Fruit fly (Drosophila melanogaster): ENCODE measurements around the gene CG13949.

The CG13949 gene

dm6 chr2L:903748-904147 lies 48.6 kb downstream of the CG13949 start:
- TF ChIP-seq pad (GFP tag; optimal IDR thresholded peaks at IDR 0.05) (no peak), cnc (optimal IDR thresholded peaks at IDR 0.05) (no peak), Hr96 (GFP tag; optimal IDR thresholded peaks at IDR 0.05) (no peak), CG11617 (GFP tag; optimal IDR thresholded peaks at IDR 0.05) (no peak), CG33017 (tag; optimal IDR thresholded peaks at IDR 0.05) (no peak), CG12768 (GFP tag; optimal IDR thresholded peaks at IDR 0.05) (no peak), tj (GFP tag; optimal IDR thresholded peaks at IDR 0.05) (no peak), bab1 (GFP tag; optimal IDR thresholded peaks at IDR 0.05) (no peak), CG1620 (GFP tag; optimal IDR thresholded peaks at IDR 0.05) (no peak), Clk (GFP tag; optimal IDR thresholded peaks at IDR 0.05) (no peak), CG5204 (GFP tag; optimal IDR thresholded peaks at IDR 0.05) (no peak), kay (GFP tag; ENCODE audit: borderline replicate concordance) (no peak), toe (GFP tag; optimal IDR thresholded peaks at IDR 0.05) (no peak), CG14711 (tag; optimal IDR thresholded peaks at IDR 0.05) (no peak), cic (GFP tag; optimal IDR thresholded peaks at IDR 0.05) (no peak), Mnt (GFP tag; optimal IDR thresholded peaks at IDR 0.05) (no peak), CG7101 (tag; optimal IDR thresholded peaks at IDR 0.05) (no peak), CG7045 (GFP tag; optimal IDR thresholded peaks at IDR 0.05) (no peak)
